Worm (Caenorhabditis elegans) whole organism, L2 larva: Measurements from ENCODE around the gene srh-288.

ENCODE experiments used
- C34F6.9 ChIP-seq: fragments of 150-350 bp; optimal IDR thresholded peaks from 2 replicates; lab custom pipeline; 2014; ENCODE audit warnings: missing biosample characterization, missing genetic modification characterization
- F13H6.1 ChIP-seq: sonication (generic microtip); optimal IDR thresholded peaks from 2 replicates; lab custom pipeline; 2016; ENCODE audit warnings: missing genetic modification characterization, missing compliant biosample characterization
- R02D3.7 ChIP-seq: fragments of 150-350 bp; optimal IDR thresholded peaks from 2 replicates; lab custom pipeline; 2014; ENCODE audit warnings: missing biosample characterization, missing genetic modification characterization
- Y55F3AM.14 ChIP-seq: fragments of 200-800 bp; sonication (Bioruptor generic); optimal IDR thresholded peaks from 2 replicates; lab custom pipeline; 2018; ENCODE audit warnings: mild to moderate bottlenecking, missing genetic modification characterization, missing compliant biosample characterization
- alr-1 ChIP-seq: fragments of 150-350 bp; optimal IDR thresholded peaks from 2 replicates; lab custom pipeline; 2014; ENCODE audit warnings: missing biosample characterization, missing genetic modification characterization
- aly-2 ChIP-seq: fragments of 150-350 bp; optimal IDR thresholded peaks from 2 replicates; lab custom pipeline; 2014; ENCODE audit warnings: missing biosample characterization, missing genetic modification characterization
- ama-1 ChIP-seq: fragments of 150-350 bp; optimal IDR thresholded peaks from 2 replicates; lab custom pipeline; 2018; ENCODE audit warnings: inconsistent platforms
- blmp-1 ChIP-seq: sonication (generic microtip); optimal IDR thresholded peaks from 2 replicates; lab custom pipeline; 2017; ENCODE audit warnings: missing genetic modification characterization, mild to moderate bottlenecking, missing compliant biosample characterization, antibody characterized with exemption, moderate library complexity; ENCODE audit not compliant: insufficient read depth
- crh-2 ChIP-seq: sonication (generic microtip); optimal IDR thresholded peaks from 2 replicates; lab custom pipeline; 2017; ENCODE audit warnings: missing biosample characterization, missing genetic modification characterization
- dmd-4 ChIP-seq: sonication (generic microtip); optimal IDR thresholded peaks from 2 replicates; lab custom pipeline; 2017; ENCODE audit warnings: missing biosample characterization, missing genetic modification characterization
- elt-1 ChIP-seq: fragments of 150-350 bp; optimal IDR thresholded peaks from 2 replicates; lab custom pipeline; 2014; ENCODE audit warnings: missing biosample characterization, missing genetic modification characterization
- elt-3 ChIP-seq: sonication (generic microtip); optimal IDR thresholded peaks from 2 replicates; lab custom pipeline; 2017; ENCODE audit warnings: missing biosample characterization, missing genetic modification characterization
- gmeb-1 ChIP-seq: fragments of 150-350 bp; optimal IDR thresholded peaks from 2 replicates; lab custom pipeline; 2014; ENCODE audit warnings: missing biosample characterization, missing genetic modification characterization
- lin-11 ChIP-seq: fragments of 150-350 bp; sonication (generic microtip); optimal IDR thresholded peaks from 2 replicates; lab custom pipeline; 2014; ENCODE audit warnings: missing biosample characterization, missing genetic modification characterization, inconsistent platforms, mixed read lengths
- lin-13 ChIP-seq: fragments of 150-350 bp; optimal IDR thresholded peaks from 2 replicates; lab custom pipeline; 2014; ENCODE audit warnings: missing biosample characterization, missing genetic modification reagents, missing genetic modification characterization
- lin-39 ChIP-seq: fragments of 150-350 bp; optimal IDR thresholded peaks from 2 replicates; lab custom pipeline; 2014; ENCODE audit warnings: missing biosample characterization, missing genetic modification reagents, missing genetic modification characterization
- lsy-2 ChIP-seq, 2 experiments: fragments of 150-350 bp in 1 of 2; sonication (generic microtip) in 1 of 2; optimal IDR thresholded peaks; 2 replicates each; lab custom pipeline; 2014 to 2017; ENCODE audit warnings: missing biosample characterization in 2 of 2, missing genetic modification characterization in 2 of 2
- mbf-1 ChIP-seq: sonication (generic microtip); optimal IDR thresholded peaks from 2 replicates; lab custom pipeline; 2017; ENCODE audit warnings: missing biosample characterization, missing genetic modification characterization
- mdl-1 ChIP-seq, 2 experiments: fragments of 150-350 bp in 1 of 2; sonication (generic microtip) in 1 of 2; optimal IDR thresholded peaks; 2 replicates each; lab custom pipeline; 2017; ENCODE audit warnings: missing biosample characterization in 2 of 2, missing genetic modification characterization in 2 of 2
- nhr-10 ChIP-seq: sonication (generic microtip); optimal IDR thresholded peaks from 2 replicates; lab custom pipeline; 2017; ENCODE audit warnings: missing biosample characterization, missing genetic modification characterization
- nhr-11 ChIP-seq: fragments of 150-350 bp; optimal IDR thresholded peaks from 2 replicates; lab custom pipeline; 2014; ENCODE audit warnings: missing biosample characterization, missing genetic modification characterization
- nhr-12 ChIP-seq: fragments of 150-350 bp; optimal IDR thresholded peaks from 2 replicates; lab custom pipeline; 2014; ENCODE audit warnings: missing biosample characterization, missing genetic modification characterization
- nhr-129 ChIP-seq: fragments of 150-350 bp; optimal IDR thresholded peaks from 2 replicates; lab custom pipeline; 2014; ENCODE audit warnings: missing biosample characterization, missing genetic modification characterization
- nhr-21 ChIP-seq: fragments of 150-350 bp; optimal IDR thresholded peaks from 2 replicates; lab custom pipeline; 2014; ENCODE audit warnings: missing biosample characterization, missing genetic modification characterization
- nhr-237 ChIP-seq: fragments of 150-350 bp; optimal IDR thresholded peaks from 2 replicates; lab custom pipeline; 2014; ENCODE audit warnings: missing biosample characterization, missing genetic modification characterization
- nhr-25 ChIP-seq: fragments of 150-350 bp; sonication (generic microtip); optimal IDR thresholded peaks from 3 replicates; lab custom pipeline; 2014; ENCODE audit warnings: missing biosample characterization, missing genetic modification characterization
- nhr-6 ChIP-seq: fragments of 150-350 bp; optimal IDR thresholded peaks from 2 replicates; lab custom pipeline; 2014; ENCODE audit warnings: missing biosample characterization, missing genetic modification characterization
- nhr-77 ChIP-seq: fragments of 150-350 bp; optimal IDR thresholded peaks from 2 replicates; lab custom pipeline; 2014; ENCODE audit warnings: missing biosample characterization, missing genetic modification characterization
- sem-4 ChIP-seq: fragments of 150-350 bp; optimal IDR thresholded peaks from 2 replicates; lab custom pipeline; 2014; ENCODE audit warnings: missing biosample characterization, missing genetic modification reagents, missing genetic modification characterization
- skn-1 ChIP-seq: sonication (generic microtip); optimal IDR thresholded peaks from 2 replicates; lab custom pipeline; 2017; ENCODE audit warnings: missing biosample characterization, missing genetic modification characterization
- sma-9 ChIP-seq, 2 experiments: fragments of 150-350 bp in 1 of 2; sonication (generic microtip) in 1 of 2; optimal IDR thresholded peaks; 2 replicates each; lab custom pipeline; 2014 to 2016; ENCODE audit warnings: missing genetic modification characterization in 2 of 2, mild to moderate bottlenecking in 1 of 2, missing biosample characterization in 1 of 2, missing compliant biosample characterization in 1 of 2, missing genetic modification reagents in 1 of 2, moderate library complexity in 1 of 2
- snpc-4 ChIP-seq: fragments of 150-350 bp; optimal IDR thresholded peaks from 2 replicates; lab custom pipeline; 2014; ENCODE audit warnings: missing biosample characterization, missing genetic modification characterization
- unc-39 ChIP-seq: fragments of 150-350 bp; optimal IDR thresholded peaks from 2 replicates; lab custom pipeline; 2014; ENCODE audit warnings: missing biosample characterization, missing genetic modification characterization
- unc-55 ChIP-seq: fragments of 150-350 bp; sonication (generic microtip); optimal IDR thresholded peaks from 3 replicates; lab custom pipeline; 2014; ENCODE audit warnings: missing biosample characterization, missing genetic modification reagents, missing genetic modification characterization
- ztf-1 ChIP-seq: fragments of 200-800 bp; sonication (Bioruptor generic); conservative IDR thresholded peaks from 2 replicates; pipeline ENCODE4 v1.3.6; 2022; ENCODE audit warnings: missing genetic modification characterization, missing compliant biosample characterization
- ztf-11 ChIP-seq: sonication (generic microtip); optimal IDR thresholded peaks from 2 replicates; lab custom pipeline; 2017; ENCODE audit warnings: missing biosample characterization, missing genetic modification characterization
- ztf-4 ChIP-seq: fragments of 150-350 bp; optimal IDR thresholded peaks from 2 replicates; lab custom pipeline; 2014; ENCODE audit warnings: missing biosample characterization, missing genetic modification characterization

srh-288 gene

DNA sequence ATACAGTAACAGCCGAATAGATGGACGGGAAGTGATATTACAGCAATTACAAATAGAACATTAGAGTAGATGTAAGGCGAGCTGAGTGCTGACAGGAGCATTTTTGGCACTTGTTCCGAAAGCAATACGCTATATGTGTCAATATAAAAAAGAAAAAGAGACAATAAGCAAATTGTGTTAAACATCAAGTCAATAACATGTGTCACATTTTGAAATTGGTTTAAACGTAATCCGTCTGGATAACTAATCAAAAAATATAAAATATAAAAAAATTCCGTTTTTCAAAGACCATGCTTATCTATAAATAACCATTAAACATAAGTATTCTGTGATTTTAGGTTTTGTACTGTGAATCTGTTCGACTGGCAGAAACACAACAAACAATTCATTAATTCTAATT, at the start of gene srh-288:
TSS of gene srh-288 (minus strand) at position 101 of the 400 bp plus-strand sequence.
- TF ChIP-seq nhr-11 (tag; lab: Kevin White, UChicago) (no peak), nhr-12 (tag; lab: Kevin White, UChicago) (no peak), skn-1 (no peak), lin-13 (GFP tag; lab: Kevin White, UChicago) (no peak), dmd-4 (tag; lab: Kevin White, UChicago) (no peak), elt-3 (tag; lab: Kevin White, UChicago) (no peak), ama-1 (lab: Kevin White, UChicago) (no peak), crh-2 (tag; lab: Kevin White, UChicago) (no peak), sem-4 (no peak), C34F6.9 (tag; lab: Kevin White, UChicago) (no peak), R02D3.7 (tag; lab: Kevin White, UChicago) (no peak), lin-39 (tag; lab: Kevin White, UChicago) (no peak), nhr-77 (no peak), sma-9 (GFP tag; optimal IDR thresholded peaks at IDR 0.05; lab: Kevin White, UChicago) (no peak), sma-9 (tag; optimal IDR thresholded peaks at IDR 0.05; lab: Kevin White, UChicago) (no peak), mbf-1 (tag; lab: Kevin White, UChicago) (no peak), nhr-21 (tag; lab: Kevin White, UChicago) (no peak), lin-11 (tag; lab: Kevin White, UChicago) (no peak)

- no peak for TF ChIP-seq snpc-4
- TF ChIP-seq nhr-77 = no peak
- no peak for TF ChIP-seq lin-39 (tag; lab: Kevin White, UChicago)
- no peak for TF ChIP-seq elt-1 (tag; lab: Kevin White, UChicago)
- no peak for TF ChIP-seq dmd-4 (tag; lab: Kevin White, UChicago)
- no peak for TF ChIP-seq alr-1 (tag; lab: Kevin White, UChicago)
- TF ChIP-seq ztf-4 = no peak
- no peak for TF ChIP-seq Y55F3AM.14 (GFP tag; lab: Kevin White, UChicago)
- no peak for TF ChIP-seq ztf-1 (GFP tag; lab: Robert Waterston, UW)
- no peak for TF ChIP-seq nhr-10 (tag; lab: Kevin White, UChicago)
- TF ChIP-seq lin-13 (GFP tag; lab: Kevin White, UChicago) = no peak
- TF ChIP-seq elt-3 (tag; lab: Kevin White, UChicago) = no peak
- no peak for TF ChIP-seq unc-55 (GFP tag; lab: Kevin White, UChicago)
- no peak for TF ChIP-seq mdl-1 (tag; optimal IDR thresholded peaks at IDR 0.05; lab: Kevin White, UChicago)
- TF ChIP-seq mbf-1 (tag; lab: Kevin White, UChicago) = no peak
These were observed 48.6 kb upstream of the srh-288 start, which contains the start of gene srh-286 for ce11 chrV:17844106-17844505. Gene srh-286 (minus strand): TSS chrV:17844206.

ce11 chrV:17831350-17831749, 35.8 kb upstream of the srh-288 start, which contains the start of gene srh-303:
Gene srh-303 (plus strand): TSS chrV:17831650.
- no peak for TF ChIP-seq aly-2
- TF ChIP-seq gmeb-1 (tag; lab: Kevin White, UChicago) = no peak
- TF ChIP-seq elt-1 (tag; lab: Kevin White, UChicago) = no peak
- TF ChIP-seq F13H6.1 (tag; lab: Kevin White, UChicago) = no peak
- no peak for TF ChIP-seq nhr-12 (tag; lab: Kevin White, UChicago)
- TF ChIP-seq nhr-25 (tag; lab: Kevin White, UChicago) = no peak
- TF ChIP-seq elt-3 (tag; lab: Kevin White, UChicago) = no peak
- no peak for TF ChIP-seq sma-9 (GFP tag; optimal IDR thresholded peaks at IDR 0.05; lab: Kevin White, UChicago)
- TF ChIP-seq sma-9 (tag; optimal IDR thresholded peaks at IDR 0.05; lab: Kevin White, UChicago) = no peak
- no peak for TF ChIP-seq alr-1 (tag; lab: Kevin White, UChicago)
- no peak for TF ChIP-seq unc-39 (tag; lab: Kevin White, UChicago)
- no peak for TF ChIP-seq ztf-1 (GFP tag; lab: Robert Waterston, UW)
- TF ChIP-seq C34F6.9 (tag; lab: Kevin White, UChicago) = no peak
- no peak for TF ChIP-seq mdl-1 (tag; optimal IDR thresholded peaks at IDR 0.05; lab: Kevin White, UChicago)
- no peak for TF ChIP-seq lin-11 (tag; lab: Kevin White, UChicago)
- no peak for TF ChIP-seq crh-2 (tag; lab: Kevin White, UChicago)

ce11 chrV:17828310-17828709, 32.8 kb upstream of the srh-288 start, which contains the start of gene srh-304:
Gene srh-304 (plus strand): TSS chrV:17828610.
- no peak for TF ChIP-seq nhr-6 (tag; lab: Kevin White, UChicago)
- TF ChIP-seq snpc-4 = no peak
- no peak for TF ChIP-seq lsy-2 (tag; optimal IDR thresholded peaks at IDR 0.05; lab: Kevin White, UChicago)
- TF ChIP-seq nhr-11 (tag; lab: Kevin White, UChicago) = no peak
- TF ChIP-seq nhr-21 (tag; lab: Kevin White, UChicago) = no peak
- no peak for TF ChIP-seq nhr-10 (tag; lab: Kevin White, UChicago)
- TF ChIP-seq Y55F3AM.14 (GFP tag; lab: Kevin White, UChicago) = no peak
- no peak for TF ChIP-seq sma-9 (GFP tag; optimal IDR thresholded peaks at IDR 0.05; lab: Kevin White, UChicago)
- no peak for TF ChIP-seq sma-9 (tag; optimal IDR thresholded peaks at IDR 0.05; lab: Kevin White, UChicago)
- no peak for TF ChIP-seq C34F6.9 (tag; lab: Kevin White, UChicago)
- TF ChIP-seq crh-2 (tag; lab: Kevin White, UChicago) = no peak
- TF ChIP-seq nhr-129 (tag; lab: Kevin White, UChicago) = no peak
- no peak for TF ChIP-seq ztf-11
- TF ChIP-seq blmp-1 (tag; lab: Kevin White, UChicago) = no peak
- TF ChIP-seq elt-1 (tag; lab: Kevin White, UChicago) = no peak
- no peak for TF ChIP-seq ztf-4
- no peak for TF ChIP-seq nhr-237 (tag; lab: Kevin White, UChicago)
- TF ChIP-seq ama-1 (lab: Kevin White, UChicago) = no peak
